Worm (Caenorhabditis elegans) whole organism, mixed stage, embryonic: Measurements from ENCODE around the gene F41B5.12.

Experiments used
- ces-1 ChIP-seq: fragments of 150-350 bp; optimal IDR thresholded peaks from 2 replicates; lab custom pipeline; 2014; ENCODE audit warnings: missing biosample characterization, missing genetic modification reagents, missing genetic modification characterization
- mab-5 ChIP-seq: fragments of 150-350 bp; optimal IDR thresholded peaks from 2 replicates; lab custom pipeline; 2014; ENCODE audit warnings: missing biosample characterization, missing genetic modification characterization
- mls-2 ChIP-seq: sonication (generic microtip); optimal IDR thresholded peaks from 2 replicates; lab custom pipeline; 2016; ENCODE audit warnings: mild to moderate bottlenecking, missing genetic modification characterization, moderate library complexity, missing compliant biosample characterization
- nhr-12 ChIP-seq: fragments of 150-350 bp; optimal IDR thresholded peaks from 2 replicates; lab custom pipeline; 2014; ENCODE audit warnings: missing biosample characterization, missing genetic modification characterization
- nhr-237 ChIP-seq: fragments of 150-350 bp; optimal IDR thresholded peaks from 2 replicates; lab custom pipeline; 2014; ENCODE audit warnings: missing biosample characterization, missing genetic modification characterization
- nhr-76 ChIP-seq: sonication (generic microtip); optimal IDR thresholded peaks from 2 replicates; lab custom pipeline; 2017; ENCODE audit warnings: missing biosample characterization, missing genetic modification characterization
- pha-4 ChIP-seq: fragments of 150-350 bp; optimal IDR thresholded peaks from 2 replicates; lab custom pipeline; 2018; ENCODE audit warnings: missing biosample characterization, missing genetic modification reagents, missing genetic modification characterization
- tbx-8 ChIP-seq: fragments of 200-800 bp; sonication (Bioruptor generic); optimal IDR thresholded peaks from 2 replicates; lab custom pipeline; 2018; ENCODE audit warnings: mild to moderate bottlenecking, missing genetic modification characterization, moderate library complexity, missing compliant biosample characterization
- unc-39 ChIP-seq: fragments of 150-350 bp; optimal IDR thresholded peaks from 2 replicates; lab custom pipeline; 2014; ENCODE audit warnings: missing biosample characterization, missing genetic modification characterization
- ztf-11 ChIP-seq: fragments of 150-350 bp; optimal IDR thresholded peaks from 2 replicates; lab custom pipeline; 2014; ENCODE audit warnings: missing biosample characterization, missing genetic modification characterization

DNA sequence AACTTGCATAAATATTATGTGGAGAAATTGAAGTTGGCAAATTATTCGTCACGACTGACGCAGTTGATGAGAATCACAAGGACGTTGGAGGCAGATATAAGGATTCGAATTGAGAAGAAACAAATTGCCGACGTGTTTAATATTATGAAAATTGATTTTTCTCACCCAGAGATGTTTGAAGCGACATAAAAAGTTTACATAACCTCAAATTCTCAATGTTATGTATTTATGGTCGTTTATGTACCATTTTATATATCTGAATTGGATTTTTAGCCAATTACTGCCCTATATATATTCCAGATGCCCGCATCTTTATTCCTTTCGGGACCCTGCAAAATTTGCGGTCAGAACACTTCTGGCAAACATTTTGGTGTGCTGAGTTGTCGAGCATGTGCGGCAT lies 32.0 kb upstream of the F41B5.12 start, which contains the start of gene nhr-126:
- TF ChIP-seq ztf-11 (tag; lab: Kevin White, UChicago) = no peak
- TF ChIP-seq nhr-12 (tag; lab: Kevin White, UChicago) = no peak
- TF ChIP-seq mls-2 (tag; lab: Kevin White, UChicago) = no peak
- TF ChIP-seq nhr-237 = no peak
- no peak for TF ChIP-seq tbx-8
- TF ChIP-seq ces-1 = no peak
- TF ChIP-seq mab-5 (tag; lab: Kevin White, UChicago) = no peak
- TF ChIP-seq pha-4 (tag; lab: Kevin White, UChicago) = no peak
- no peak for TF ChIP-seq unc-39
- TF ChIP-seq nhr-76 (tag; lab: Kevin White, UChicago) = no peak
